Worm (Caenorhabditis elegans) whole organism, young adult: Measurements from ENCODE around the gene sdn-1.

ENCODE experiments used
- B0336.3 ChIP-seq: fragments of 200-800 bp; sonication (Bioruptor generic); IDR thresholded peaks from 2 replicates; pipeline ENCODE4 v1.3.6; 2022; ENCODE audit warnings: missing genetic modification characterization, missing compliant biosample characterization
- D2030.7 ChIP-seq: fragments of 200-800 bp; sonication (Bioruptor generic); IDR thresholded peaks from 2 replicates; pipeline ENCODE4 v1.3.6; 2022; ENCODE audit warnings: missing genetic modification reagents, missing genetic modification characterization, missing compliant biosample characterization
- F33H1.4 ChIP-seq: fragments of 200-800 bp; sonication (Bioruptor generic); IDR thresholded peaks from 2 replicates; pipeline ENCODE4 v1.3.6; 2022; ENCODE audit warnings: missing genetic modification reagents, missing genetic modification characterization, missing compliant biosample characterization
- F37B4.10 ChIP-seq: fragments of 200-800 bp; sonication (Bioruptor generic); IDR thresholded peaks from 2 replicates; pipeline ENCODE4 v1.3.6; 2022; ENCODE audit warnings: missing genetic modification characterization, missing compliant biosample characterization
- F49E8.2 ChIP-seq: sonication (generic microtip); optimal IDR thresholded peaks from 3 replicates; lab custom pipeline; 2017; ENCODE audit warnings: missing genetic modification characterization, mild to moderate bottlenecking, missing compliant biosample characterization, antibody characterized with exemption, moderate library complexity; ENCODE audit not compliant: insufficient read depth
- Y53F4B.3 ChIP-seq: fragments of 200-800 bp; sonication (Bioruptor generic); IDR thresholded peaks from 2 replicates; pipeline ENCODE4 v1.3.6; 2022; ENCODE audit warnings: missing genetic modification reagents, missing genetic modification characterization, missing compliant biosample characterization
- Y53G8AR.9 ChIP-seq: fragments of 200-800 bp; sonication (Bioruptor generic); conservative IDR thresholded peaks from 2 replicates; pipeline ENCODE4 v1.3.6; 2022; ENCODE audit warnings: missing genetic modification reagents, missing genetic modification characterization, missing compliant biosample characterization
- Y79H2A.3 ChIP-seq: fragments of 200-800 bp; sonication (Bioruptor generic); conservative IDR thresholded peaks from 2 replicates; pipeline ENCODE4 v1.3.6; 2022; ENCODE audit warnings: missing genetic modification reagents, missing genetic modification characterization, missing compliant biosample characterization
- atf-7 ChIP-seq: sonication (generic microtip); optimal IDR thresholded peaks from 2 replicates; lab custom pipeline; 2017; ENCODE audit warnings: mild to moderate bottlenecking, missing genetic modification characterization, missing compliant biosample characterization
- attf-3 ChIP-seq: fragments of 200-800 bp; sonication (Bioruptor generic); conservative IDR thresholded peaks from 2 replicates; pipeline ENCODE4 v1.3.6; 2022; ENCODE audit warnings: missing genetic modification reagents, missing genetic modification characterization, missing compliant biosample characterization
- cebp-2 ChIP-seq: fragments of 200-800 bp; sonication (Bioruptor generic); IDR thresholded peaks from 2 replicates; pipeline ENCODE4 v1.3.6; 2022; ENCODE audit warnings: missing genetic modification characterization, missing compliant biosample characterization
- ceh-40 ChIP-seq: fragments of 200-800 bp; sonication (Bioruptor generic); IDR thresholded peaks from 2 replicates; pipeline ENCODE4 v1.3.6; 2022; ENCODE audit warnings: missing genetic modification characterization, missing compliant biosample characterization
- chd-7 ChIP-seq: sonication (generic microtip); optimal IDR thresholded peaks from 2 replicates; lab custom pipeline; 2016; ENCODE audit warnings: mild to moderate bottlenecking, missing genetic modification characterization, moderate library complexity, missing compliant biosample characterization
- dpff-1 ChIP-seq: sonication (generic microtip); optimal IDR thresholded peaks from 2 replicates; lab custom pipeline; 2017; ENCODE audit warnings: mild to moderate bottlenecking, missing genetic modification characterization, missing compliant biosample characterization
- egl-18 ChIP-seq: fragments of 200-800 bp; sonication (Bioruptor generic); IDR thresholded peaks from 2 replicates; pipeline ENCODE4 v1.3.6; 2022; ENCODE audit warnings: missing genetic modification reagents, missing genetic modification characterization, missing compliant biosample characterization
- ekl-4 ChIP-seq: fragments of 200-800 bp; sonication (Bioruptor generic); IDR thresholded peaks from 2 replicates; pipeline ENCODE4 v1.3.6; 2022; ENCODE audit warnings: missing genetic modification reagents, missing genetic modification characterization, missing compliant biosample characterization
- ets-4 ChIP-seq: fragments of 200-800 bp; sonication (Bioruptor generic); optimal IDR thresholded peaks from 2 replicates; lab custom pipeline; 2018; ENCODE audit warnings: mild to moderate bottlenecking, missing genetic modification characterization, missing compliant biosample characterization
- hmg-1.2 ChIP-seq: fragments of 200-800 bp; sonication (Bioruptor generic); IDR thresholded peaks from 2 replicates; pipeline ENCODE4 v1.3.6; 2022; ENCODE audit warnings: missing genetic modification reagents, missing genetic modification characterization, missing compliant biosample characterization
- hrde-1 ChIP-seq: sonication (generic microtip); optimal IDR thresholded peaks from 2 replicates; lab custom pipeline; 2016; ENCODE audit warnings: missing genetic modification characterization, mild to moderate bottlenecking, missing compliant biosample characterization, moderate library complexity, missing genotype, missing genetic modification reagents, borderline replicate concordance
- hsf-1 ChIP-seq: fragments of 200-800 bp; sonication (Bioruptor generic); IDR thresholded peaks from 2 replicates; pipeline ENCODE4 v1.3.6; 2022; ENCODE audit warnings: missing genetic modification reagents, missing genetic modification characterization, missing compliant biosample characterization
- madf-6 ChIP-seq: fragments of 200-800 bp; sonication (Bioruptor generic); IDR thresholded peaks from 2 replicates; pipeline ENCODE4 v1.3.6; 2022; ENCODE audit warnings: missing genetic modification reagents, missing genetic modification characterization, missing compliant biosample characterization
- mel-28 ChIP-seq: sonication (generic microtip); optimal IDR thresholded peaks from 2 replicates; lab custom pipeline; 2016; ENCODE audit warnings: borderline replicate concordance, mild to moderate bottlenecking, missing genetic modification characterization, missing compliant biosample characterization
- mes-4 ChIP-seq: sonication (generic microtip); optimal IDR thresholded peaks from 2 replicates; lab custom pipeline; 2016; ENCODE audit warnings: missing genotype, missing genetic modification characterization, missing compliant biosample characterization
- nhr-80 ChIP-seq: sonication (generic microtip); optimal IDR thresholded peaks from 2 replicates; lab custom pipeline; 2016; ENCODE audit warnings: missing genetic modification characterization, missing compliant biosample characterization
- rcor-1 ChIP-seq: fragments of 200-800 bp; sonication (Bioruptor generic); IDR thresholded peaks from 2 replicates; pipeline ENCODE4 v1.3.6; 2022; ENCODE audit warnings: missing genetic modification reagents, missing genetic modification characterization, missing compliant biosample characterization
- repo-1 ChIP-seq: sonication (generic microtip); optimal IDR thresholded peaks from 2 replicates; lab custom pipeline; 2017; ENCODE audit warnings: mild to moderate bottlenecking, missing genetic modification characterization, missing compliant biosample characterization
- sea-2 ChIP-seq: fragments of 200-800 bp; sonication (Bioruptor generic); IDR thresholded peaks from 2 replicates; pipeline ENCODE4 v1.3.6; 2022; ENCODE audit warnings: missing genetic modification characterization, missing compliant biosample characterization
- snpc-1.1 ChIP-seq: sonication (generic microtip); optimal IDR thresholded peaks from 2 replicates; lab custom pipeline; 2017; ENCODE audit warnings: missing genetic modification characterization, mild to moderate bottlenecking, missing compliant biosample characterization, antibody characterized with exemption, moderate library complexity, missing genotype, missing genetic modification reagents; ENCODE audit not compliant: insufficient read depth
- somi-1 ChIP-seq: fragments of 200-800 bp; sonication (Bioruptor generic); optimal IDR thresholded peaks from 2 replicates; lab custom pipeline; 2018; ENCODE audit warnings: mild to moderate bottlenecking, missing genetic modification characterization, missing compliant biosample characterization
- tbx-9 ChIP-seq: sonication (generic microtip); optimal IDR thresholded peaks from 2 replicates; lab custom pipeline; 2016; ENCODE audit warnings: borderline replicate concordance, missing genetic modification characterization, inconsistent platforms, missing compliant biosample characterization
- xnd-1 ChIP-seq: sonication (generic microtip); optimal IDR thresholded peaks from 2 replicates; lab custom pipeline; 2016; ENCODE audit warnings: missing genotype, missing genetic modification reagents, missing genetic modification characterization, missing compliant biosample characterization
- zim-3 ChIP-seq: sonication (generic microtip); optimal IDR thresholded peaks from 2 replicates; lab custom pipeline; 2017; ENCODE audit warnings: mild to moderate bottlenecking, missing genetic modification characterization, moderate library complexity, missing compliant biosample characterization
- ztf-28 ChIP-seq: fragments of 200-800 bp; sonication (Bioruptor generic); IDR thresholded peaks from 2 replicates; pipeline ENCODE4 v1.3.6; 2022; ENCODE audit warnings: missing genetic modification reagents, missing genetic modification characterization, missing compliant biosample characterization

Gene sdn-1

ce11 chrX:10609878-10610277 is 16.7 kb upstream of the sdn-1 start:
- TF ChIP-seq sea-2 (GFP tag; lab: Robert Waterston, UW) (no peak), F49E8.2 (tag; lab: Kevin White, UChicago) (no peak), dpff-1 (tag; lab: Kevin White, UChicago) (no peak), snpc-1.1 (tag; lab: Kevin White, UChicago) (no peak), mel-28 (tag; lab: Kevin White, UChicago) (no peak), rcor-1 (no peak), ceh-40 (GFP tag; lab: Robert Waterston, UW) (no peak), mes-4 (tag; lab: Kevin White, UChicago) (no peak), hmg-1.2 (GFP tag; lab: Robert Waterston, UW) (no peak), tbx-9 (no peak), hsf-1 (GFP tag; lab: Robert Waterston, UW) (no peak), atf-7 (tag; lab: Kevin White, UChicago) (no peak), Y53G8AR.9 (GFP tag; lab: Robert Waterston, UW) (no peak), hrde-1 (tag; lab: Kevin White, UChicago) (no peak), xnd-1 (tag; lab: Kevin White, UChicago) (no peak), zim-3 (tag; lab: Kevin White, UChicago) (no peak), attf-3 (no peak), ets-4 (GFP tag; lab: Kevin White, UChicago) (no peak), F37B4.10 (no peak), ztf-28 (no peak)

DNA sequence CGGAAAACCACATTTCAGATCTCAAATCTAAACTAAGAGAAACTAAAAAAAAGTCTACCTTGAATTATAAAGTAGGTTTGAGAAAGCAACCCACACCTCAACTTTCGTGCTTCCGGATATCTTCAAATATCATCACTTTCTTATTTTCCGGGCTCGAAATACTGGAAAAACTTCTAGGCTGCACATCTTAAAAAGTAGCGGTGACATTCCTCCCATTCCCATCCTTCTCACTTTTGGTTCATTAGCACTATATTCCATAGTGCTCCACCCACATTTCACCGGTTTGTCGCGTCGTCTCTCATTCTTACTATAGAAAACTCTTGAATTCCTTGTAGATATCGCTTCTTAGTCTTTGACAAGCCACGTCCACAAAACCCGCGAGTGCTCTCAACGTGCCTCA is 11.3 kb upstream of the sdn-1 start, which contains the start of gene flp-19:
Gene flp-19, plus strand, starts transcription at position 301 of the 400 bp plus-strand sequence.
- TF ChIP-seq Y53F4B.3 (GFP tag; lab: Robert Waterston, UW) (no peak), somi-1 (GFP tag; lab: Kevin White, UChicago) (no peak), ceh-40 (GFP tag; lab: Robert Waterston, UW) (no peak), repo-1 (tag; lab: Kevin White, UChicago) (no peak), xnd-1 (tag; lab: Kevin White, UChicago) (no peak), madf-6 (GFP tag; lab: Robert Waterston, UW) (no peak), Y79H2A.3 (GFP tag; lab: Robert Waterston, UW) (no peak), B0336.3 (GFP tag; lab: Robert Waterston, UW) (no peak)

ce11 chrX:10599719-10600155 is 6.6 kb upstream of the sdn-1 start:
- no peak for TF ChIP-seq chd-7
- no peak for TF ChIP-seq atf-7 (tag; lab: Kevin White, UChicago)
- no peak for TF ChIP-seq F33H1.4 (GFP tag; lab: Robert Waterston, UW)
- no peak for TF ChIP-seq hsf-1 (GFP tag; lab: Robert Waterston, UW)
- no peak for TF ChIP-seq D2030.7 (GFP tag; lab: Robert Waterston, UW)
- no peak for TF ChIP-seq egl-18
- TF ChIP-seq ekl-4 (GFP tag; lab: Robert Waterston, UW), result no peak

DNA sequence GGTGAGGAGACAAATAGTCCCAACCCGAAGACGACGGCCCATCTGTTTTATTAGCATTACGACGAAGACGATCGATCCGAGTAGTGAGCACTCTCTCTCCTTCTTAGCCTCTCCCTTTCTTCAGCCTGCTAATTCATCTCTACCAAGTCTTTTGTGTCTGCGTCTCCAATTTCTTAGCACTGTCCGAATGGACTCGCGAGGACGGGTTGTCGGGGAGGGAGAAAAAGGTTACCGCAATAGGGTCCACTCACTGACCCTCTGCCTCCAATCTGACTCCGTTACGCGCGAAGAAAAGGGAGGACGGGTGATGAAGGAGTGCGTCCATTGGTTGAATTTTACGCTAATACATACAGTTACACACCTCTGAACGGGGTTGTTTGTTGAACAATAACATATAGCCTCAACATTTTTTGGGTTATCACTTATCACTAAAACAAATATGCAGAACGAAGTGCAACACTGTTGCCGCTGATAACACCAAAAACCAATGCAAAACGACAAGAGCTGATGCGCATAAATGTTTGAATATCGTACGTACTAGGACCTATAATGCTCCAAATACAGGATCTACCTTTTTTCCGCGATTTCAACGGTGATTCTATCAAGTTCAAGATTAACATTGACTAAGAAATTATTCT is 4.5 kb upstream of the sdn-1 start:
- TF ChIP-seq hmg-1.2 (GFP tag; lab: Robert Waterston, UW) (peak; percentile 72; the same call in 1 of the 2 replicates), cebp-2 (GFP tag; lab: Robert Waterston, UW) (no peak), nhr-80 (tag; lab: Kevin White, UChicago) (peak; percentile 31)
- TF ChIP-seq, all 124 proteins: peak for 2
